Worm (Caenorhabditis elegans) whole organism, L2 larva: ENCODE measurements around the gene clec-8.

ENCODE experiments used
- Y55F3AM.14 ChIP-seq: fragments of 200-800 bp; sonication (Bioruptor generic); optimal IDR thresholded peaks from 2 replicates; lab custom pipeline; 2018; ENCODE audit warnings: mild to moderate bottlenecking, missing genetic modification characterization, missing compliant biosample characterization
- fos-1 ChIP-seq: fragments of 150-350 bp; optimal IDR thresholded peaks from 2 replicates; lab custom pipeline; 2014; ENCODE audit warnings: missing biosample characterization, missing genetic modification characterization
- lin-39 ChIP-seq: fragments of 150-350 bp; optimal IDR thresholded peaks from 2 replicates; lab custom pipeline; 2014; ENCODE audit warnings: missing biosample characterization, missing genetic modification reagents, missing genetic modification characterization
- lsy-2 ChIP-seq, 2 experiments: fragments of 150-350 bp in 1 of 2; sonication (generic microtip) in 1 of 2; optimal IDR thresholded peaks; 2 replicates each; lab custom pipeline; 2014 to 2017; ENCODE audit warnings: missing biosample characterization in 2 of 2, missing genetic modification characterization in 2 of 2
- nhr-11 ChIP-seq: fragments of 150-350 bp; optimal IDR thresholded peaks from 2 replicates; lab custom pipeline; 2014; ENCODE audit warnings: missing biosample characterization, missing genetic modification characterization
- nhr-77 ChIP-seq: fragments of 150-350 bp; optimal IDR thresholded peaks from 2 replicates; lab custom pipeline; 2014; ENCODE audit warnings: missing biosample characterization, missing genetic modification characterization
- snpc-4 ChIP-seq: fragments of 150-350 bp; optimal IDR thresholded peaks from 2 replicates; lab custom pipeline; 2014; ENCODE audit warnings: missing biosample characterization, missing genetic modification characterization
- unc-62 ChIP-seq: fragments of 150-350 bp; optimal IDR thresholded peaks from 2 replicates; lab custom pipeline; 2014; ENCODE audit warnings: missing biosample characterization, missing genetic modification reagents, missing genetic modification characterization
- ztf-11 ChIP-seq: sonication (generic microtip); optimal IDR thresholded peaks from 2 replicates; lab custom pipeline; 2017; ENCODE audit warnings: missing biosample characterization, missing genetic modification characterization

ce11 chrII:12572760-12573159, 5.1 kb downstream of the clec-8 start, which contains the start of gene Y38E10A.35:
- TF ChIP-seq snpc-4 (tag; lab: Kevin White, UChicago) (no peak), unc-62 (GFP tag; lab: Kevin White, UChicago) (no peak), ztf-11 (tag; lab: Kevin White, UChicago) (no peak), nhr-77 (tag; lab: Kevin White, UChicago) (no peak), Y55F3AM.14 (GFP tag; lab: Kevin White, UChicago) (no peak), lsy-2 (tag; optimal IDR thresholded peaks at IDR 0.05; lab: Kevin White, UChicago) (no peak), lin-39 (no peak), fos-1 (tag; lab: Kevin White, UChicago) (no peak), nhr-11 (tag; lab: Kevin White, UChicago) (no peak)
